Worm (Caenorhabditis elegans) whole organism, late embryonic: Measurements from ENCODE around the gene sna-2.

Experiments
- ahr-1 ChIP-seq: sonication (generic microtip); optimal IDR thresholded peaks from 2 replicates; lab custom pipeline; 2016; ENCODE audit warnings: missing genetic modification characterization, missing compliant biosample characterization
- elt-4 ChIP-seq: sonication (generic microtip); optimal IDR thresholded peaks from 2 replicates; lab custom pipeline; 2016; ENCODE audit warnings: missing genetic modification characterization, missing compliant biosample characterization
- nhr-232 ChIP-seq: sonication (generic microtip); optimal IDR thresholded peaks from 2 replicates; lab custom pipeline; 2016; ENCODE audit warnings: missing genetic modification characterization, missing compliant biosample characterization
- odd-2 ChIP-seq: sonication (generic microtip); optimal IDR thresholded peaks from 2 replicates; lab custom pipeline; 2017; ENCODE audit warnings: antibody characterized with exemption, mild to moderate bottlenecking, missing genetic modification characterization, missing compliant biosample characterization
- pat-9 ChIP-seq: fragments of 200-800 bp; sonication (Bioruptor generic); optimal IDR thresholded peaks from 2 replicates; lab custom pipeline; 2018; ENCODE audit warnings: mild to moderate bottlenecking, missing genetic modification characterization, moderate library complexity, missing compliant biosample characterization
- rnt-1 ChIP-seq: sonication (generic microtip); optimal IDR thresholded peaks from 2 replicates; lab custom pipeline; 2016; ENCODE audit warnings: missing genetic modification characterization, missing compliant biosample characterization
- sox-4 ChIP-seq: sonication (generic microtip); optimal IDR thresholded peaks from 2 replicates; lab custom pipeline; 2017; ENCODE audit warnings: mild to moderate bottlenecking, missing genetic modification characterization, inconsistent platforms, missing compliant biosample characterization
- unc-86 ChIP-seq: sonication (generic microtip); optimal IDR thresholded peaks from 2 replicates; lab custom pipeline; 2016; ENCODE audit warnings: missing genetic modification characterization, missing compliant biosample characterization

sna-2 gene

ce11 chrIV:9725468-9725985 lies 51.9 kb downstream of the sna-2 start:
- TF ChIP-seq pat-9 (tag; lab: Kevin White, UChicago) (no peak), odd-2 (tag; lab: Kevin White, UChicago) (no peak), nhr-232 (tag; lab: Kevin White, UChicago) (no peak), elt-4 (no peak), sox-4 (tag; lab: Kevin White, UChicago) (no peak), unc-86 (tag; lab: Kevin White, UChicago) (no peak)

DNA sequence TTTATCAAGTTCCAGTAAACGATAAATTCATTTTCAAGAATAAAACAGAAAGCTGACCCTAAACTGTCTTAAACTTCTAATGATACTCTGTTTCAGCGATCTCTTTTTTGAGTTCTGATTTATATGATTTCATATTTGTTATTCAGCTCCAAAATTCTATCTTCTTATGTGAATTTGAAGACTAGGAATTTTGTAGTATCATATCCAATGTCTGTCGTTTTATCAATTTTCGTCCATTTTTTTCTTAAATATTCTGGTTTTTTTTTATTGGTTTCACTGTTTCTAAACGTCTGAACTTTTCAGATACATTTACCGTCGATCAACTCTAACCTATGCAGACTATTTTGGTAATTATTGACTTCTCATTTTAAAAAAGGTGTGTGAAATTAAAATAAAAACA lies 52.5 kb downstream of the sna-2 start, which contains the start of the genes nhr-138 and C28D4.18:
Gene nhr-138, plus strand, starts transcription at position 304 of the 400 bp plus-strand sequence.
Gene C28D4.18, plus strand, starts transcription at position 333 of the 400 bp plus-strand sequence.
- TF ChIP-seq ahr-1 (tag; lab: Kevin White, UChicago) (no peak), rnt-1 (tag; lab: Kevin White, UChicago) (no peak)
